Worm (Caenorhabditis elegans) whole organism, L4 larva: ENCODE data around the gene C38H2.2.
A peak's percentile ranks its signal among the peaks of the same experiment; 100 is the strongest.

ENCODE experiments used
- D1046.2 ChIP-seq: fragments of 200-800 bp; sonication (Bioruptor generic); IDR thresholded peaks from 2 replicates; pipeline ENCODE4 v1.3.6; 2022; ENCODE audit warnings: missing genetic modification characterization, missing compliant biosample characterization
- F37D6.2 ChIP-seq: sonication (generic microtip); optimal IDR thresholded peaks from 2 replicates; lab custom pipeline; 2016; ENCODE audit warnings: mild to moderate bottlenecking, missing genetic modification characterization, missing compliant biosample characterization
- F49E8.2 ChIP-seq: sonication (generic microtip); optimal IDR thresholded peaks from 2 replicates; lab custom pipeline; 2016; ENCODE audit warnings: missing compliant biosample characterization, mild to moderate bottlenecking, missing genetic modification characterization, borderline replicate concordance
- T26A8.4 ChIP-seq: fragments of 200-800 bp; sonication (Bioruptor generic); IDR thresholded peaks from 2 replicates; pipeline ENCODE4 v1.3.6; 2022; ENCODE audit warnings: missing genetic modification characterization, missing compliant biosample characterization
- ZK546.5 ChIP-seq, 2 experiments: sonication (generic microtip); optimal IDR thresholded peaks; 2 replicates each; lab custom pipeline; 2017; ENCODE audit warnings: missing biosample characterization in 2 of 2, missing genetic modification characterization in 2 of 2
- aha-1 ChIP-seq: fragments of 150-350 bp; peaks from one replicate; lab custom pipeline; 2014; ENCODE audit warnings: missing biosample characterization, missing genetic modification characterization
- ama-1 ChIP-seq: fragments of 150-350 bp; optimal IDR thresholded peaks from 2 replicates; lab custom pipeline; 2014; ENCODE audit warnings: inconsistent platforms, mixed read lengths
- ceh-20 ChIP-seq: fragments of 200-800 bp; sonication (Bioruptor generic); IDR thresholded peaks from 2 replicates; pipeline ENCODE4 v1.3.6; 2022; ENCODE audit warnings: missing genetic modification reagents, missing genetic modification characterization, missing compliant biosample characterization
- ceh-32 ChIP-seq: sonication (generic microtip); optimal IDR thresholded peaks from 2 replicates; lab custom pipeline; 2016; ENCODE audit warnings: mild to moderate bottlenecking, missing genetic modification characterization, missing compliant biosample characterization; ENCODE audit not compliant: poor library complexity
- ceh-44 ChIP-seq: fragments of 200-800 bp; sonication (Bioruptor generic); IDR thresholded peaks from 2 replicates; pipeline ENCODE4 v1.3.6; 2022; ENCODE audit warnings: missing genetic modification reagents, missing genetic modification characterization, missing compliant biosample characterization
- daf-12 ChIP-seq: fragments of 150-350 bp; optimal IDR thresholded peaks from 2 replicates; lab custom pipeline; 2014; ENCODE audit warnings: missing biosample characterization, missing genetic modification reagents, missing genetic modification characterization
- daf-16 ChIP-seq, 3 experiments: sonication (generic microtip); optimal IDR thresholded peaks; 2 replicates each; lab custom pipeline; 2016 to 2017; ENCODE audit warnings: missing genetic modification characterization in 3 of 3, missing genetic modification reagents in 3 of 3, mild to moderate bottlenecking in 2 of 3, missing compliant biosample characterization in 2 of 3, missing biosample characterization in 1 of 3, moderate library complexity in 1 of 3
- daf-8 ChIP-seq: fragments of 200-800 bp; sonication (Bioruptor generic); IDR thresholded peaks from 2 replicates; pipeline ENCODE4 v1.3.6; 2022; ENCODE audit warnings: missing genetic modification characterization, missing compliant biosample characterization
- dmd-6 ChIP-seq: fragments of 200-800 bp; sonication (Bioruptor generic); IDR thresholded peaks from 2 replicates; pipeline ENCODE4 v1.3.6; 2022; ENCODE audit warnings: missing genetic modification reagents, missing genetic modification characterization, missing compliant biosample characterization
- dmd-9 ChIP-seq: fragments of 200-800 bp; sonication (Bioruptor generic); IDR thresholded peaks from 2 replicates; pipeline ENCODE4 v1.3.6; 2022; ENCODE audit warnings: missing genetic modification reagents, missing genetic modification characterization, missing compliant biosample characterization
- dpl-1 ChIP-seq: fragments of 150-350 bp; optimal IDR thresholded peaks from 2 replicates; lab custom pipeline; 2014; ENCODE audit warnings: missing biosample characterization, missing genetic modification reagents, missing genetic modification characterization
- egl-27 ChIP-seq: sonication (generic microtip); optimal IDR thresholded peaks from 3 replicates; lab custom pipeline; 2017; ENCODE audit warnings: missing biosample characterization, missing genetic modification reagents, missing genetic modification characterization
- fos-1 ChIP-seq: fragments of 150-350 bp; optimal IDR thresholded peaks from 2 replicates; lab custom pipeline; 2014; ENCODE audit warnings: missing biosample characterization, missing genetic modification characterization
- gei-8 ChIP-seq: fragments of 200-800 bp; sonication (Bioruptor generic); optimal IDR thresholded peaks from 2 replicates; lab custom pipeline; 2018; ENCODE audit warnings: mild to moderate bottlenecking, missing genetic modification characterization, missing compliant biosample characterization
- hif-1 ChIP-seq, 2 experiments: sonication (generic microtip); optimal IDR thresholded peaks; 2 replicates each; lab custom pipeline; 2016 to 2017; ENCODE audit warnings: missing compliant biosample characterization in 2 of 2, missing genetic modification characterization in 2 of 2, missing genetic modification reagents in 2 of 2, missing genotype in 2 of 2, mild to moderate bottlenecking in 1 of 2
- hlh-11 ChIP-seq: fragments of 200-800 bp; sonication (Bioruptor generic); optimal IDR thresholded peaks from 2 replicates; lab custom pipeline; 2018; ENCODE audit warnings: mild to moderate bottlenecking, missing genetic modification characterization, missing compliant biosample characterization
- jun-1 ChIP-seq: fragments of 150-350 bp; optimal IDR thresholded peaks from 2 replicates; lab custom pipeline; 2014; ENCODE audit warnings: missing biosample characterization, missing genetic modification reagents, missing genetic modification characterization
- lin-1 ChIP-seq: fragments of 200-800 bp; sonication (Bioruptor generic); IDR thresholded peaks from 2 replicates; pipeline ENCODE4 v1.3.6; 2022; ENCODE audit warnings: missing genetic modification reagents, missing genetic modification characterization, missing compliant biosample characterization
- lin-13 ChIP-seq: fragments of 150-350 bp; optimal IDR thresholded peaks from 2 replicates; lab custom pipeline; 2014; ENCODE audit warnings: missing biosample characterization, missing genetic modification reagents, missing genetic modification characterization
- lin-15B ChIP-seq: fragments of 150-350 bp; sonication (generic microtip); optimal IDR thresholded peaks from 3 replicates; lab custom pipeline; 2014; ENCODE audit warnings: missing biosample characterization, missing genetic modification characterization
- lin-38 ChIP-seq: fragments of 200-800 bp; sonication (Bioruptor generic); IDR thresholded peaks from 2 replicates; pipeline ENCODE4 v1.3.6; 2022; ENCODE audit warnings: missing genetic modification reagents, missing genetic modification characterization, missing compliant biosample characterization
- lin-39 ChIP-seq: fragments of 150-350 bp; optimal IDR thresholded peaks from 2 replicates; lab custom pipeline; 2014; ENCODE audit warnings: missing biosample characterization, missing genetic modification reagents, missing genetic modification characterization
- lsy-2 ChIP-seq, 2 experiments: fragments of 150-350 bp in 1 of 2; sonication (generic microtip) in 1 of 2; optimal IDR thresholded peaks; 2 replicates each; lab custom pipeline; 2014 to 2017; ENCODE audit warnings: missing biosample characterization in 2 of 2, missing genetic modification characterization in 2 of 2
- mdt-29 ChIP-seq: fragments of 200-800 bp; sonication (Bioruptor generic); IDR thresholded peaks from 2 replicates; pipeline ENCODE4 v1.3.6; 2022; ENCODE audit warnings: missing genetic modification reagents, missing genetic modification characterization, missing compliant biosample characterization
- mep-1 ChIP-seq: fragments of 150-350 bp; sonication (generic microtip); optimal IDR thresholded peaks from 3 replicates; lab custom pipeline; 2014; ENCODE audit warnings: missing biosample characterization, missing genetic modification characterization
- mxl-3 ChIP-seq: fragments of 200-800 bp; sonication (Bioruptor generic); optimal IDR thresholded peaks from 2 replicates; lab custom pipeline; 2018; ENCODE audit warnings: mild to moderate bottlenecking, missing genetic modification characterization, missing compliant biosample characterization
- nhr-11 ChIP-seq: fragments of 150-350 bp; optimal IDR thresholded peaks from 2 replicates; lab custom pipeline; 2014; ENCODE audit warnings: missing biosample characterization, missing genetic modification characterization
- nhr-111 ChIP-seq: fragments of 200-800 bp; sonication (Bioruptor generic); optimal IDR thresholded peaks from 2 replicates; lab custom pipeline; 2018; ENCODE audit warnings: mild to moderate bottlenecking, missing genetic modification characterization, missing compliant biosample characterization
- nhr-28 ChIP-seq: fragments of 150-350 bp; optimal IDR thresholded peaks from 2 replicates; lab custom pipeline; 2014; ENCODE audit warnings: missing biosample characterization, missing genetic modification characterization
- nhr-6 ChIP-seq: fragments of 150-350 bp; optimal IDR thresholded peaks from 2 replicates; lab custom pipeline; 2014; ENCODE audit warnings: missing biosample characterization, missing genetic modification characterization
- nhr-76 ChIP-seq: fragments of 150-350 bp; optimal IDR thresholded peaks from 2 replicates; lab custom pipeline; 2014; ENCODE audit warnings: missing biosample characterization, missing genetic modification characterization
- pha-4 ChIP-seq, 2 experiments: fragments of 150-350 bp in 1 of 2; fragments of 200-800 bp in 1 of 2; sonication (Bioruptor generic) in 1 of 2; IDR thresholded peaks in 1 of 2; optimal IDR thresholded peaks in 1 of 2; 2 replicates each; pipeline versions ENCODE4 v1.3.6 to Lab custom; 2014 to 2022; ENCODE audit warnings: missing genetic modification characterization in 2 of 2, missing genetic modification reagents in 2 of 2, missing biosample characterization in 1 of 2, missing compliant biosample characterization in 1 of 2
- sdz-12 ChIP-seq: fragments of 200-800 bp; sonication (Bioruptor generic); optimal IDR thresholded peaks from 2 replicates; lab custom pipeline; 2018; ENCODE audit warnings: mild to moderate bottlenecking, missing genetic modification characterization, missing compliant biosample characterization
- set-16 ChIP-seq: fragments of 200-800 bp; sonication (Bioruptor generic); IDR thresholded peaks from 2 replicates; pipeline ENCODE4 v1.3.6; 2022; ENCODE audit warnings: missing genetic modification reagents, missing genetic modification characterization, missing compliant biosample characterization
- skn-1 ChIP-seq: fragments of 150-350 bp; optimal IDR thresholded peaks from 2 replicates; lab custom pipeline; 2014; ENCODE audit warnings: missing biosample characterization, missing genetic modification characterization
- snpc-1.2 ChIP-seq: fragments of 200-800 bp; sonication (Bioruptor generic); IDR thresholded peaks from 2 replicates; pipeline ENCODE4 v1.3.6; 2022; ENCODE audit warnings: missing genetic modification reagents, missing genetic modification characterization, missing compliant biosample characterization
- snpc-4 ChIP-seq: fragments of 150-350 bp; optimal IDR thresholded peaks from 2 replicates; lab custom pipeline; 2014; ENCODE audit warnings: missing biosample characterization, missing genetic modification characterization
- tag-97 ChIP-seq: fragments of 200-800 bp; sonication (Bioruptor generic); IDR thresholded peaks from 2 replicates; pipeline ENCODE4 v1.3.6; 2022; ENCODE audit warnings: missing genetic modification characterization, missing compliant biosample characterization
- unc-130 ChIP-seq: sonication (generic microtip); optimal IDR thresholded peaks from 2 replicates; lab custom pipeline; 2016; ENCODE audit warnings: missing genetic modification reagents, missing genetic modification characterization, missing compliant biosample characterization
- unc-62 ChIP-seq, 3 experiments: fragments of 150-350 bp in 1 of 3; sonication (generic microtip); optimal IDR thresholded peaks in 2 of 3; peaks in 1 of 3; 1 replicate in 1 of 3; 2 replicates in 2 of 3; lab custom pipeline; 2014 to 2017; ENCODE audit warnings: missing biosample characterization in 3 of 3, missing genetic modification characterization in 3 of 3, missing genetic modification reagents in 3 of 3, missing genotype in 1 of 3
- vab-7 ChIP-seq: fragments of 200-800 bp; sonication (Bioruptor generic); IDR thresholded peaks from 2 replicates; pipeline ENCODE4 v1.3.6; 2022; ENCODE audit warnings: missing genetic modification reagents, missing genetic modification characterization, missing compliant biosample characterization
- zip-11 ChIP-seq: fragments of 200-800 bp; sonication (Bioruptor generic); IDR thresholded peaks from 2 replicates; pipeline ENCODE4 v1.3.6; 2022; ENCODE audit warnings: missing genetic modification characterization, missing compliant biosample characterization

Gene C38H2.2

DNA sequence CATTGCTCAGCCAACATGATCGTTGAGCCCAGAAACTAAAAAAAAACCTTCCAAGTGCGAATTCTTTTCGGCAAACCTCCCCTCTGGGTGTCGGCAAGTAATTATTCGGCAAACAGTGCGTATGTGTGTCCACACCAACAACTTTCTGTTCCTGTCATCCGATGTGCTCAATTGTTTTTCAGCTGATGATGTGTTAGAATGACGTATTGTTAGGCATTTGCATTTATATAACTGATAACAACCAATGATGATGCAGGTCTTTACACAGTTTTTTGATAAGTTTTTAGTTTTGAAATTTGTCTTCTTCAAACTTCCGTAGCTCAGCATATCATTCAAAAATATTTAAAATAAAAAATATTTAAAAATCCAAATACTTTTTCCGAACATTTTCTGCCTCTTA lies 2.7 kb upstream of the C38H2.2 start (continued):
- TF ChIP-seq lin-38 (GFP tag; lab: Robert Waterston, UW) (no peak), mdt-29 (GFP tag; lab: Robert Waterston, UW) (no peak)

DNA sequence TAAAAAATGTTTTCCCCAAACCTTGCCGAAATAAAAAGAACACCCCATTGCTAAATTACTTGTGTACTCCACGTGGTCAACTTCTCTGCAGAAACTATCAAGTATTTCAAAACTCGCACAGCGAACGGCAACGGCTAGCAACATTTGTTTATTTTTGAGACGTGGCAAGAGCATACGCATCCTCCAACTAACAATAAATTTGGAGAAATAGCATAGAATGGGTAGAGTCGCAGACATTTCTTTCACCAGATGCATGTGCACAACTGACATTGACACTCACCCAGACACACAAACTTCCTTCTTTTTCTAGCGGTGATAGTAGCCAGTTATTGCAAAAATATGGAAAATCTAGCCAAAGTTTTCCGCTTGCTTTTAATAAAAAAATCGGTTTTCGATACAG lies 1.9 kb upstream of the C38H2.2 start:
- TF ChIP-seq lin-38 (GFP tag; lab: Robert Waterston, UW) (no peak), tag-97 (no peak), aha-1 (tag; lab: Kevin White, UChicago) (peak; percentile 44), daf-16 (GFP tag; optimal IDR thresholded peaks at IDR 0.05; lab: Kevin White, UChicago) (no peak), daf-16 (tag; optimal IDR thresholded peaks at IDR 0.05; lab: Kevin White, UChicago) (peak; percentile 12), unc-62 (GFP tag; optimal IDR thresholded peaks at IDR 0.05 in 1 of 2; lab: Kevin White, UChicago) (peak in 1 of 2 experiments; percentile 15), unc-62 (tag; optimal IDR thresholded peaks at IDR 0.05; lab: Kevin White, UChicago) (no peak)

DNA sequence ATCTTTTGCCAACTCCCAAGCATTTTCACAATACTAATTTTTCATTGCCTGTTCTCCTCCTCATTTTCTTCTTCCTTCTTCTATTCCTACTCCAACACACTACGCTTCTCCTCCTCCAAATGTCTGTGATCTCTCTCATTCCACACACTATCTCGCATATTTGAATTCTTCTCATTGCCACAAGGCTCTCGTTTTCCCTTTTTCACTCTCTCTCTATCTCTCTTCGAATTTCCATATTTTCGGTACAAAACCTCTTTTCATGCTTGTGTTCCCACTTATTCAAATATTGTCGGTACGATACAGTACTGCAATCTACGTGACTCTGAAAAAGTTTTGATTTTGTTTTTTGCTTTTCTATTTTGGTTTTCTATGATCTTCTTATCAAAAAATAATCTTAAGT lies 933 bp upstream of the C38H2.2 start:
- TF ChIP-seq T26A8.4 (GFP tag; lab: Robert Waterston, UW) (no peak), mep-1 (peak; percentile 30), lin-39 (tag; lab: Kevin White, UChicago) (no peak), dpl-1 (no peak), nhr-6 (tag; lab: Kevin White, UChicago) (peak; percentile 17), fos-1 (tag; lab: Kevin White, UChicago) (no peak), lin-1 (GFP tag; lab: Robert Waterston, UW) (no peak), lsy-2 (tag; optimal IDR thresholded peaks at IDR 0.05; lab: Kevin White, UChicago) (peak in 1 of 2 experiments; percentile 53), lin-13 (GFP tag; lab: Kevin White, UChicago) (no peak), gei-8 (no peak), nhr-11 (no peak), D1046.2 (GFP tag; lab: Robert Waterston, UW) (no peak), snpc-1.2 (no peak), snpc-4 (tag; lab: Kevin White, UChicago) (no peak), ceh-44 (no peak), lin-15B (tag; lab: Kevin White, UChicago) (no peak), mxl-3 (no peak), F49E8.2 (no peak), pha-4 (GFP tag; IDR thresholded peaks at IDR 0.05; lab: Robert Waterston, UW) (no peak), pha-4 (tag; optimal IDR thresholded peaks at IDR 0.05; lab: Kevin White, UChicago) (no peak), unc-62 (GFP tag; optimal IDR thresholded peaks at IDR 0.05 in 1 of 2; lab: Kevin White, UChicago) (no peak), unc-62 (tag; optimal IDR thresholded peaks at IDR 0.05; lab: Kevin White, UChicago) (no peak), hlh-11 (tag; lab: Kevin White, UChicago) (no peak), sdz-12 (no peak), nhr-28 (tag; lab: Kevin White, UChicago) (peak; percentile 69), zip-11 (GFP tag; lab: Robert Waterston, UW) (no peak), jun-1 (no peak), dmd-6 (GFP tag; lab: Robert Waterston, UW) (no peak), hif-1 (tag; optimal IDR thresholded peaks at IDR 0.05; lab: Kevin White, UChicago) (peak in 1 of 2 experiments; percentile 66), nhr-76 (tag; lab: Kevin White, UChicago) (no peak), daf-8 (GFP tag; lab: Robert Waterston, UW) (no peak), ceh-20 (GFP tag; lab: Robert Waterston, UW) (no peak), egl-27 (tag; lab: Kevin White, UChicago) (no peak), dmd-9 (GFP tag; lab: Robert Waterston, UW) (no peak), unc-130 (GFP tag; lab: Kevin White, UChicago) (no peak), set-16 (GFP tag; lab: Robert Waterston, UW) (no peak), ZK546.5 (tag; optimal IDR thresholded peaks at IDR 0.05; lab: Kevin White, UChicago) (no peak), nhr-111 (GFP tag; lab: Kevin White, UChicago) (no peak), daf-12 (tag; lab: Kevin White, UChicago) (no peak), vab-7 (GFP tag; lab: Robert Waterston, UW) (no peak), skn-1 (no peak), ama-1 (no peak), ceh-32 (tag; lab: Kevin White, UChicago) (no peak), F37D6.2 (tag; lab: Kevin White, UChicago) (no peak)
